Worm (Caenorhabditis elegans) whole organism, L4 larva: ENCODE data around the gene pbo-6.

Experiments
- T20F7.1 ChIP-seq: fragments of 200-800 bp; sonication (Bioruptor generic); optimal IDR thresholded peaks from 2 replicates; lab custom pipeline; 2018; ENCODE audit warnings: mild to moderate bottlenecking, missing genetic modification characterization, missing compliant biosample characterization
- aly-2 ChIP-seq: sonication (generic microtip); optimal IDR thresholded peaks from 2 replicates; lab custom pipeline; 2018; ENCODE audit warnings: missing biosample characterization, missing genetic modification characterization
- ama-1 ChIP-seq: fragments of 150-350 bp; optimal IDR thresholded peaks from 2 replicates; lab custom pipeline; 2014; ENCODE audit warnings: inconsistent platforms, mixed read lengths
- ces-1 ChIP-seq: fragments of 150-350 bp; sonication (generic microtip); optimal IDR thresholded peaks from 4 replicates; lab custom pipeline; 2014; ENCODE audit warnings: missing biosample characterization, missing genetic modification reagents, missing genetic modification characterization
- daf-12 ChIP-seq: fragments of 150-350 bp; optimal IDR thresholded peaks from 2 replicates; lab custom pipeline; 2014; ENCODE audit warnings: missing biosample characterization, missing genetic modification reagents, missing genetic modification characterization
- jun-1 ChIP-seq: fragments of 150-350 bp; optimal IDR thresholded peaks from 2 replicates; lab custom pipeline; 2014; ENCODE audit warnings: missing biosample characterization, missing genetic modification reagents, missing genetic modification characterization
- nhr-76 ChIP-seq: fragments of 150-350 bp; optimal IDR thresholded peaks from 2 replicates; lab custom pipeline; 2014; ENCODE audit warnings: missing biosample characterization, missing genetic modification characterization
- pqm-1 ChIP-seq: sonication (generic microtip); optimal IDR thresholded peaks from 2 replicates; lab custom pipeline; 2017; ENCODE audit warnings: missing biosample characterization, missing genetic modification characterization
- skn-1 ChIP-seq: fragments of 150-350 bp; optimal IDR thresholded peaks from 2 replicates; lab custom pipeline; 2014; ENCODE audit warnings: missing biosample characterization, missing genetic modification characterization
- unc-62 ChIP-seq, 3 experiments: fragments of 150-350 bp in 1 of 3; sonication (generic microtip); optimal IDR thresholded peaks in 2 of 3; peaks in 1 of 3; 1 replicate in 1 of 3; 2 replicates in 2 of 3; lab custom pipeline; 2014 to 2017; ENCODE audit warnings: missing biosample characterization in 3 of 3, missing genetic modification characterization in 3 of 3, missing genetic modification reagents in 3 of 3, missing genotype in 1 of 3
- ztf-11 ChIP-seq: fragments of 150-350 bp; optimal IDR thresholded peaks from 2 replicates; lab custom pipeline; 2014; ENCODE audit warnings: missing biosample characterization, missing genetic modification characterization
- ztf-7 ChIP-seq: fragments of 150-350 bp; optimal IDR thresholded peaks from 2 replicates; lab custom pipeline; 2014; ENCODE audit warnings: missing biosample characterization, missing genetic modification characterization

ce11 chrX:17428803-17429202 lies at the start of gene pbo-6:
- TF ChIP-seq aly-2 (tag; lab: Kevin White, UChicago) (no peak), jun-1 (tag; lab: Kevin White, UChicago) (no peak), ztf-11 (tag; lab: Kevin White, UChicago) (no peak), ama-1 (no peak), skn-1 (tag; lab: Kevin White, UChicago) (no peak), nhr-76 (tag; lab: Kevin White, UChicago) (no peak), pqm-1 (no peak), ztf-7 (tag; lab: Kevin White, UChicago) (no peak), unc-62 (GFP tag; optimal IDR thresholded peaks at IDR 0.05 in 1 of 2; lab: Kevin White, UChicago) (no peak), unc-62 (tag; optimal IDR thresholded peaks at IDR 0.05; lab: Kevin White, UChicago) (no peak), ces-1 (GFP tag; lab: Kevin White, UChicago) (no peak), T20F7.1 (GFP tag; lab: Kevin White, UChicago) (no peak), daf-12 (tag; lab: Kevin White, UChicago) (no peak)
